Fruit fly (Drosophila melanogaster): ENCODE data around the gene CG15530.
A peak's percentile ranks its signal among the peaks of the same experiment; 100 is the strongest.

Gene CG15530

DNA sequence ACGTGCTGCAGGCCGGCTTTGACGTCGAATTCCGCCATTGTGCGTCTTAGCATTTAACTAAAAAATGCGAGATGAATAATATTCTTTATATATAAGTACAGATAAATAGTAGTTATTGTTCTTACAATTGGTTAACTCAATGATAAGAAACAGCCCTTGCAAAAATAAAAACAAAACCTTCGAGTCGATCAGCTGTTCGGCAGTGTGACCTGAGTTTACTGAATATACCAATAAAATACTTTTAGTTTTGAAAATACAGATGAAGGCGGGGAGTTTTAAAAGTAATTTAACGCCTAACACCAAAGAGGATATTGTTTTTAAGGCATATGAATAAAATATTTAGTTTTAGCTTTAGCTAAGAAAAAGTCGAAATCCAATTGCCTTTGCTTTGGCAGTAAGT is at the start of gene CG15530, which contains the start of gene CG1983:
TSS of gene CG15530 (plus strand) at position 384 of the 400 bp plus-strand sequence.
TSS of gene CG1983 (minus strand) at position 207 of the 400 bp plus-strand sequence.
- TF ChIP-seq CG34367 (tag; optimal IDR thresholded peaks at IDR 0.05) (no peak), rn (GFP tag; IDR thresholded peaks at IDR 0.05) (no peak), gl (tag; optimal IDR thresholded peaks at IDR 0.05) (no peak), CG8159 (tag; optimal IDR thresholded peaks at IDR 0.05) (no peak), CG13204 (GFP tag; optimal IDR thresholded peaks at IDR 0.05) (no peak), Snoo (tag; optimal IDR thresholded peaks at IDR 0.05) (no peak), CG15710 (tag; optimal IDR thresholded peaks at IDR 0.05) (no peak), CG8301 (tag; optimal IDR thresholded peaks at IDR 0.05) (no peak), EcR (GFP tag; optimal IDR thresholded peaks at IDR 0.05) (no peak), fd96Ca (GFP tag; IDR thresholded peaks at IDR 0.05) (no peak), Pif1B (GFP tag; optimal IDR thresholded peaks at IDR 0.05) (no peak), CG9948 (tag; optimal IDR thresholded peaks at IDR 0.05) (no peak), CG14655 (GFP tag; optimal IDR thresholded peaks at IDR 0.05) (no peak), D1 (tag; optimal IDR thresholded peaks at IDR 0.05) (no peak), CG10348 (GFP tag; IDR thresholded peaks at IDR 0.05) (no peak), CG17806 (tag; optimal IDR thresholded peaks at IDR 0.05) (no peak), Pif1A (GFP tag; optimal IDR thresholded peaks at IDR 0.05) (no peak), CG4496 (GFP tag; IDR thresholded peaks at IDR 0.05) (no peak), CG12605 (GFP tag; IDR thresholded peaks at IDR 0.05) (no peak), Ets98B (GFP tag; IDR thresholded peaks at IDR 0.05) (no peak)

DNA sequence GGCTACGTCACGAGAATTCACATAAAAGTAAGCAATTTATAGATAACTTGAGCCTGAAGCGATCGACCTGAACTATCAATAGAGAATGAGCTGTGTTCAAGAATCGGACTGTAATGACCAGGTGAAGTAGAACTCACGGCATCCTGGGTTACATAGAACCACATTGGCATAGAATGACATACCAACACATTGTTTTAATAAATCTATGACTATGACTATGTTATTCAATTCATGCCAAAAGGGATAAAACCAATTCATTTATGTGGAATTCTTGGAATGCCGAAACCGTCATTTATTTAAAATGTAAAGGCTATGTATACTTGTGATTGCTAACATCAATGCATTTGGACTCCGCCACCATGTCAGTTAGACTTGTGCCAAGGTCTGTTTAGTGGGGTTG is 48.7 kb upstream of the CG15530 start, which contains the start of gene Ppi1:
TSS of gene Ppi1 (minus strand) at position 101 of the 400 bp plus-strand sequence.
- TF ChIP-seq CG8159 (tag; optimal IDR thresholded peaks at IDR 0.05) (no peak), CG9948 (tag; optimal IDR thresholded peaks at IDR 0.05) (no peak), Pif1A (GFP tag; optimal IDR thresholded peaks at IDR 0.05) (no peak), CG17806 (tag; optimal IDR thresholded peaks at IDR 0.05) (no peak), gl (tag; optimal IDR thresholded peaks at IDR 0.05) (no peak), Ets98B (GFP tag; IDR thresholded peaks at IDR 0.05) (no peak), EcR (GFP tag; optimal IDR thresholded peaks at IDR 0.05) (no peak), CG32121 (GFP tag; IDR thresholded peaks at IDR 0.05) (no peak), CG15710 (tag; optimal IDR thresholded peaks at IDR 0.05) (no peak), rn (GFP tag; IDR thresholded peaks at IDR 0.05) (no peak), CG12605 (GFP tag; IDR thresholded peaks at IDR 0.05) (no peak), CG8301 (tag; optimal IDR thresholded peaks at IDR 0.05) (no peak), Snoo (tag; optimal IDR thresholded peaks at IDR 0.05) (no peak), CG10348 (GFP tag; IDR thresholded peaks at IDR 0.05) (no peak), fd96Ca (GFP tag; IDR thresholded peaks at IDR 0.05) (no peak), CG4496 (GFP tag; IDR thresholded peaks at IDR 0.05) (no peak), Pif1B (GFP tag; optimal IDR thresholded peaks at IDR 0.05) (no peak), D1 (tag; optimal IDR thresholded peaks at IDR 0.05) (no peak)

dm6 chr3R:30132295-30132694 is 45.4 kb upstream of the CG15530 start, which contains the start of gene CG31029:
CG31029 (minus strand) TSS chr3R:30132395.
- no peak for TF ChIP-seq EcR (GFP tag; optimal IDR thresholded peaks at IDR 0.05)
- no peak for TF ChIP-seq rn (GFP tag; IDR thresholded peaks at IDR 0.05)
- TF ChIP-seq Pif1A (GFP tag; optimal IDR thresholded peaks at IDR 0.05): no peak
- TF ChIP-seq CG17806 (tag; optimal IDR thresholded peaks at IDR 0.05): no peak
- no peak for TF ChIP-seq CG13204 (GFP tag; optimal IDR thresholded peaks at IDR 0.05)
- no peak for TF ChIP-seq D1 (tag; optimal IDR thresholded peaks at IDR 0.05)
- TF ChIP-seq Snoo (tag; optimal IDR thresholded peaks at IDR 0.05): no peak
- TF ChIP-seq fd96Ca (GFP tag; IDR thresholded peaks at IDR 0.05): no peak
- no peak for TF ChIP-seq CG32121 (GFP tag; IDR thresholded peaks at IDR 0.05)
- TF ChIP-seq CG34367 (tag; optimal IDR thresholded peaks at IDR 0.05): no peak

dm6 chr3R:30134063-30135047 is 43.3 kb upstream of the CG15530 start, which contains the start of gene Tpi:
Tpi (minus strand) TSS chr3R:30134599.
- TF ChIP-seq CG13204 (GFP tag; optimal IDR thresholded peaks at IDR 0.05) (no peak), CG9948 (tag; optimal IDR thresholded peaks at IDR 0.05) (peak; percentile 25), CG10348 (GFP tag; IDR thresholded peaks at IDR 0.05) (no peak), CG14655 (GFP tag; optimal IDR thresholded peaks at IDR 0.05) (no peak), D1 (tag; optimal IDR thresholded peaks at IDR 0.05) (no peak), Pif1A (GFP tag; optimal IDR thresholded peaks at IDR 0.05) (no peak), CG32121 (GFP tag; IDR thresholded peaks at IDR 0.05) (no peak), Ets98B (GFP tag; IDR thresholded peaks at IDR 0.05) (peak; percentile 73), CG12605 (GFP tag; IDR thresholded peaks at IDR 0.05) (no peak), Pif1B (GFP tag; optimal IDR thresholded peaks at IDR 0.05) (no peak), CG8159 (tag; optimal IDR thresholded peaks at IDR 0.05) (no peak), CG34367 (tag; optimal IDR thresholded peaks at IDR 0.05) (peak; percentile 49), CG15710 (tag; optimal IDR thresholded peaks at IDR 0.05) (peak; percentile 29), gl (tag; optimal IDR thresholded peaks at IDR 0.05) (no peak), EcR (GFP tag; optimal IDR thresholded peaks at IDR 0.05) (no peak), rn (GFP tag; IDR thresholded peaks at IDR 0.05) (no peak), CG17806 (tag; optimal IDR thresholded peaks at IDR 0.05) (no peak), CG4496 (GFP tag; IDR thresholded peaks at IDR 0.05) (peak; percentile 66; the same call in 2 of the 3 replicates), Snoo (tag; optimal IDR thresholded peaks at IDR 0.05) (no peak), CG8301 (tag; optimal IDR thresholded peaks at IDR 0.05) (no peak), fd96Ca (GFP tag; IDR thresholded peaks at IDR 0.05) (0 out of 3 replicates have a peak, but pooled peaks have one; percentile 12)

- no peak for TF ChIP-seq CG32121 (GFP tag; IDR thresholded peaks at IDR 0.05)
- TF ChIP-seq CG13204 (GFP tag; optimal IDR thresholded peaks at IDR 0.05): no peak
- no peak for TF ChIP-seq CG9948 (tag; optimal IDR thresholded peaks at IDR 0.05)
- no peak for TF ChIP-seq rn (GFP tag; IDR thresholded peaks at IDR 0.05)
- TF ChIP-seq EcR (GFP tag; optimal IDR thresholded peaks at IDR 0.05): no peak
- TF ChIP-seq CG8301 (tag; optimal IDR thresholded peaks at IDR 0.05): no peak
- no peak for TF ChIP-seq CG8159 (tag; optimal IDR thresholded peaks at IDR 0.05)
- no peak for TF ChIP-seq D1 (tag; optimal IDR thresholded peaks at IDR 0.05)
- TF ChIP-seq CG4496 (GFP tag; IDR thresholded peaks at IDR 0.05): no peak
- TF ChIP-seq Ets98B (GFP tag; IDR thresholded peaks at IDR 0.05): no peak
- TF ChIP-seq Pif1B (GFP tag; optimal IDR thresholded peaks at IDR 0.05): no peak
- no peak for TF ChIP-seq Snoo (tag; optimal IDR thresholded peaks at IDR 0.05)
- no peak for TF ChIP-seq CG12605 (GFP tag; IDR thresholded peaks at IDR 0.05)
- no peak for TF ChIP-seq CG17806 (tag; optimal IDR thresholded peaks at IDR 0.05)
- TF ChIP-seq gl (tag; optimal IDR thresholded peaks at IDR 0.05): no peak
- TF ChIP-seq CG14655 (GFP tag; optimal IDR thresholded peaks at IDR 0.05): no peak
- no peak for TF ChIP-seq CG34367 (tag; optimal IDR thresholded peaks at IDR 0.05)
Observed at dm6 chr3R:30149506-30149905, 28.2 kb upstream of the CG15530 start, which contains the start of gene AdoR. AdoR (minus strand) TSS chr3R:30149606.

Data from whole organism, pupa.